Worm (Caenorhabditis elegans): Measurements from ENCODE around the gene dcap-1.
A peak's percentile ranks its signal among the peaks of the same experiment; 100 is the strongest.

The dcap-1 gene

DNA sequence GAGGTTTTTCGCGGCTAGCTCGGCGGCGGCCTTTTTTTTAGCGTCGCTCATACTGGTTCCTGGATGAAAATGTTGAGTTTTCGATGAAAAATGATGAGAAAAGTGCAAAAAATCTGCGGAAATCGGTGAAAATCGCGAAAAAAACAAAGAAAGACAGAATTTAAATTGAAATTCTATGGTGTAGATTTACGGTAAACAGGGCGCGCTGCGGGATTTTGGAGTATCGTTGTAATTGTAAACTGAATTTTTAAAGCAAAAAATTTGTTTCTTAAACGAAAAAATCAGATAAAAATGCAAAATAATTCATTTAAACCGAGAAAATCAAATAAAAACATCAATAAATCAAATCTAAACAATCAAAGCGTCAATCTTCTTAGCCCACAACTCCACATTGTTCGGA, at the start of gene dcap-1 (continued):
- no peak for TF ChIP-seq lin-14 (GFP tag; optimal IDR thresholded peaks at IDR 0.05)

DNA sequence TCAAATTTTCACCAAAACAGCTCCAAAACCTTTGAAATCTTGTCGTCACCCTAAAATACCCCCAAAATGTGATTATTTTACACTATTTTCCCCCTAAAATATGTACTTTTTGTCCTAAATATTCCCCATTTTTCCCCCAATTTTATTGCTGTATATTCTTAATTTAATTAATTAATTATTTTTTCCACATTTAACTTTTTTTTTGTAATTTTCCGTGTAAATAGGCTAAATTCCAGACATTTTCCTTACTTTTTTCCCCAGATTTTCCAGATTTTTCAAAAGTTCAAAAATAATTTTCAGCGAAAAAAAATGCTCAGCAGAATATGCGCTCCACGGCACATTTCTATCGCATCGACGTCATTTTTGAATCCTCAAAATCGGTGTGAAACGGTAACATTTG, 42.6 kb upstream of the dcap-1 start, which contains the start of gene cox-18:
Gene cox-18 (plus strand): TSS at position 301 of the 400 bp plus-strand sequence.
- TF ChIP-seq nhr-28 (tag; optimal IDR thresholded peaks at IDR 0.05) (no peak), efl-3 (GFP tag; optimal IDR thresholded peaks at IDR 0.05) (no peak), C16A3.4 (tag; optimal IDR thresholded peaks at IDR 0.05) (no peak), fkh-8 (tag; optimal IDR thresholded peaks at IDR 0.05) (no peak), nhr-71 (tag; optimal IDR thresholded peaks at IDR 0.05) (no peak), unc-62 (GFP tag; optimal IDR thresholded peaks at IDR 0.05) (no peak), nhr-20 (tag; optimal IDR thresholded peaks at IDR 0.05) (no peak), C04F5.9 (tag; optimal IDR thresholded peaks at IDR 0.05) (no peak), elt-2 (tag; optimal IDR thresholded peaks at IDR 0.05) (no peak), ceh-82 (tag; optimal IDR thresholded peaks at IDR 0.05) (no peak), nhr-11 (tag; optimal IDR thresholded peaks at IDR 0.05) (no peak), fkh-10 (GFP tag; optimal IDR thresholded peaks at IDR 0.05) (no peak), ceh-8 (GFP tag; optimal IDR thresholded peaks at IDR 0.05) (no peak), zag-1 (tag; optimal IDR thresholded peaks at IDR 0.05) (no peak), pag-3 (tag; optimal IDR thresholded peaks at IDR 0.05; ENCODE audit: borderline replicate concordance, insufficient read depth) (no peak), unc-98 (GFP tag; IDR thresholded peaks at IDR 0.05) (no peak)

DNA sequence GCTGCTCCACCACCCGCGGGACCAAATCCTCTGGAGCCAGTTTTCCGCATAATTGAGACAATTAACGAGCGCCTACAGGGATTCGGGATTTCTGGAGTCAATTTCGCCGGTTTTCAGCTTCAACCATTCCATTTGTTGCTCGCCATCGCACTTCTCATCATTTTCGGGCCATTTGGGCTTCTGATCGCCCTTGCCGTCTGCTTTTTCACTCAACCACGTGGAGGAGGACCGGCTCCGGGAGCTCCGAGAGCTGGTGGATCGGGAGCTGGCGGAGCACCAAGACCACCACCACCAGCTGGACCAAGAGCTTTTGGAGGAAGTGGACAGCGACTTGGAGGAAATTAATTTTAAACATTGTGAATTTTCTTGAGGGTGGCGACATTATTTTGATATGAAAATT, 41.6 kb upstream of the dcap-1 start:
- TF ChIP-seq lin-35 (GFP tag; optimal IDR thresholded peaks at IDR 0.05) (no peak), hpl-2 (GFP tag; optimal IDR thresholded peaks at IDR 0.05) (no peak), egl-27 (tag; optimal IDR thresholded peaks at IDR 0.05) (no peak), fkh-4 (tag; optimal IDR thresholded peaks at IDR 0.05; ENCODE audit: borderline replicate concordance) (no peak), nhr-237 (tag; optimal IDR thresholded peaks at IDR 0.05) (no peak), snpc-4 (tag; optimal IDR thresholded peaks at IDR 0.05) (no peak), unc-86 (tag; optimal IDR thresholded peaks at IDR 0.05) (no peak), swsn-7 (tag; optimal IDR thresholded peaks at IDR 0.05) (no peak), pqm-1 (tag; optimal IDR thresholded peaks at IDR 0.05) (no peak), ceh-88 (GFP tag; IDR thresholded peaks at IDR 0.05) (no peak), elt-2 (tag; optimal IDR thresholded peaks at IDR 0.05) (no peak), tbx-2 (tag; optimal IDR thresholded peaks at IDR 0.05) (no peak)

DNA sequence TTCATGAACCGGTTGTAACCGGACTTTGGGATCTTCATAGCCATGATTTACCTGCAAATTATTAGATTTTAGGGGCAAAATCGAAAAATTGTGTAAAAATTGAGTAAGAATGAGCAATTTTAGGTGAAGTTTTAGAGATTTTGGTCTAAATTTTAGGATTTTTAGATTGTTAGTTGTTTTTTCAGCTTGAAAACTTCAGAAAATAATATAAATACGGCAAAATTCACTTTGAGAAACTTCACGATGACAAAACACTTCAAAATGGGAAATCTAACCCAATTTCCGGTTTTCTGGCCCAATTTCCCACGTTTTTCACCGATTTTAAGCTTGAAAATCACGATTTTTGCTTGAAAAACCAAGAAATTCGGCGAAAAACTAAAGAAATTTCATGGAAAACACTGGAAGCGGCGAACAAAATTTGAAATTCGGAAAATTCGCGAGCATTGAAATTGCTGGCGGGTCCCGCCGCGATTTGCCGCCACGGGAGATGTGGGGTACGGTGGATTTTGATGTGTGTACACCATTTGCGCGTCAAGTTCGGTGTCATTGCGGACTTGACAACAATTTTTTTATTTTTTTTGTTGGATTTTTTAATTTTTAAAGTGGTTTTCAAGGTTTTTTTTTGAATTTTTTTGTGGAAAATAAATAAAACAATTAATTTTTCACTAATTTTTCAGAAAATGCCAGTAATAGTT, 39.4 kb upstream of the dcap-1 start, which contains the start of the genes cct-8 and Y55F3AR.2:
Gene cct-8 (minus strand): TSS at position 51 of the 695 bp plus-strand sequence.
Gene Y55F3AR.2 (plus strand): TSS at position 672 of the 695 bp plus-strand sequence.
- TF ChIP-seq nhr-11 (tag; optimal IDR thresholded peaks at IDR 0.05) (peak; percentile 92), Y116A8C.19 (tag; optimal IDR thresholded peaks at IDR 0.05; ENCODE audit: borderline replicate concordance) (peak; percentile 36), mep-1 (tag; optimal IDR thresholded peaks at IDR 0.05) (peak; percentile 97), sup-37 (GFP tag; optimal IDR thresholded peaks at IDR 0.05) (peak; percentile 99), blmp-1 (tag; optimal IDR thresholded peaks at IDR 0.05) (peak; percentile 66), unc-130 (tag; optimal IDR thresholded peaks at IDR 0.05) (peak; percentile 92), unc-98 (GFP tag; IDR thresholded peaks at IDR 0.05) (peak; percentile 87), lin-35 (GFP tag; optimal IDR thresholded peaks at IDR 0.05) (peak; percentile 89 to 93), fos-1 (tag; optimal IDR thresholded peaks at IDR 0.05) (peak; percentile 93), pag-3 (tag; optimal IDR thresholded peaks at IDR 0.05; ENCODE audit: borderline replicate concordance, insufficient read depth) (no peak), C16A3.4 (tag; optimal IDR thresholded peaks at IDR 0.05) (peak; percentile 96), unc-86 (tag; optimal IDR thresholded peaks at IDR 0.05) (peak; percentile 98), grh-1 (GFP tag; IDR thresholded peaks at IDR 0.05) (peak; percentile 99), lin-14 (GFP tag; optimal IDR thresholded peaks at IDR 0.05) (peak; percentile 97), rnt-1 (tag; optimal IDR thresholded peaks at IDR 0.05) (peak; percentile 97), nhr-237 (tag; optimal IDR thresholded peaks at IDR 0.05) (peak; percentile 78), nhr-20 (tag; optimal IDR thresholded peaks at IDR 0.05) (peak; percentile 97), ztf-11 (tag; optimal IDR thresholded peaks at IDR 0.05) (peak in 1 of 2 experiments; percentile 92), isw-1 (GFP tag; IDR thresholded peaks at IDR 0.05) (peak; percentile 99), zag-1 (tag; optimal IDR thresholded peaks at IDR 0.05) (peak; percentile 62), hlh-17 (GFP tag; optimal IDR thresholded peaks at IDR 0.05; ENCODE audit: borderline replicate concordance) (no peak), mdl-1 (tag; optimal IDR thresholded peaks at IDR 0.05) (peak in 1 of 2 experiments; percentile 87), ces-1 (GFP tag; optimal IDR thresholded peaks at IDR 0.05) (no peak), pqm-1 (tag; optimal IDR thresholded peaks at IDR 0.05) (no peak), ceh-82 (tag; optimal IDR thresholded peaks at IDR 0.05) (peak; percentile 95 to 99 (median 99)), ets-5 (GFP tag; IDR thresholded peaks at IDR 0.05) (no peak), lin-13 (GFP tag; optimal IDR thresholded peaks at IDR 0.05) (peak; percentile 96), sptf-1 (tag; optimal IDR thresholded peaks at IDR 0.05) (no peak)

Data from whole organism, L1 larva.